Worm (Caenorhabditis elegans) whole organism, L1 larva: Measurements from ENCODE around the gene smz-1.
"Not testable (repeated sequence)": the region's sequence is repeated elsewhere in the genome, so short reads cannot be mapped to it uniquely, and the experiment has no call there.

Source experiments
- C04F5.9 ChIP-seq: sonication (generic microtip); optimal IDR thresholded peaks from 2 replicates; lab custom pipeline; 2016; ENCODE audit warnings: missing genetic modification characterization, missing compliant biosample characterization
- aha-1 ChIP-seq: fragments of 150-350 bp; optimal IDR thresholded peaks from 2 replicates; lab custom pipeline; 2014; ENCODE audit warnings: missing biosample characterization, missing genetic modification characterization
- alr-1 ChIP-seq: fragments of 200-800 bp; sonication (Bioruptor generic); optimal IDR thresholded peaks from 2 replicates; lab custom pipeline; 2018; ENCODE audit warnings: borderline replicate concordance, mild to moderate bottlenecking, missing genetic modification characterization, missing compliant biosample characterization
- aly-2 ChIP-seq: fragments of 150-350 bp; optimal IDR thresholded peaks from 2 replicates; lab custom pipeline; 2014; ENCODE audit warnings: missing biosample characterization, missing genetic modification characterization
- ama-1 ChIP-seq: fragments of 150-350 bp; optimal IDR thresholded peaks from 2 replicates; lab custom pipeline; 2014
- blmp-1 ChIP-seq: fragments of 150-350 bp; optimal IDR thresholded peaks from 2 replicates; lab custom pipeline; 2014; ENCODE audit warnings: missing biosample characterization, missing genetic modification characterization
- ceh-8 ChIP-seq: fragments of 200-800 bp; sonication (Bioruptor generic); optimal IDR thresholded peaks from 2 replicates; lab custom pipeline; 2018; ENCODE audit warnings: mild to moderate bottlenecking, missing genetic modification characterization, moderate library complexity, missing compliant biosample characterization
- ceh-82 ChIP-seq, 3 experiments: fragments of 150-350 bp in 1 of 3; sonication (generic microtip) in 2 of 3; optimal IDR thresholded peaks; 2 replicates each; lab custom pipeline; 2014 to 2017; ENCODE audit warnings: missing biosample characterization in 3 of 3, missing genetic modification characterization in 3 of 3
- ces-1 ChIP-seq: fragments of 150-350 bp; optimal IDR thresholded peaks from 2 replicates; lab custom pipeline; 2014; ENCODE audit warnings: missing biosample characterization, missing genetic modification reagents, missing genetic modification characterization
- dpl-1 ChIP-seq, 3 experiments: fragments of 150-350 bp in 2 of 3; sonication (generic microtip) in 1 of 3; optimal IDR thresholded peaks; 2 replicates each; lab custom pipeline; 2014 to 2017; ENCODE audit warnings: missing biosample characterization in 3 of 3, missing genetic modification characterization in 3 of 3, missing genetic modification reagents in 3 of 3
- dsc-1 ChIP-seq: sonication (generic microtip); optimal IDR thresholded peaks from 2 replicates; lab custom pipeline; 2016; ENCODE audit warnings: mild to moderate bottlenecking, missing genetic modification characterization, missing compliant biosample characterization
- efl-1 ChIP-seq, 4 experiments: fragments of 150-350 bp; optimal IDR thresholded peaks in 3 of 4; peaks in 1 of 4; 1 replicate in 1 of 4; 2 replicates in 3 of 4; lab custom pipeline; 2014; ENCODE audit warnings: missing biosample characterization in 2 of 4, missing genetic modification characterization in 2 of 4, missing genetic modification reagents in 2 of 4
- elt-2 ChIP-seq: sonication (generic microtip); optimal IDR thresholded peaks from 2 replicates; lab custom pipeline; 2016; ENCODE audit warnings: missing genetic modification characterization, mild to moderate bottlenecking, inconsistent platforms, missing compliant biosample characterization, missing genetic modification reagents
- fkh-10 ChIP-seq: sonication (generic microtip); optimal IDR thresholded peaks from 2 replicates; lab custom pipeline; 2017; ENCODE audit warnings: missing biosample characterization, missing genetic modification reagents, missing genetic modification characterization
- grh-1 ChIP-seq: fragments of 200-800 bp; sonication (Bioruptor generic); IDR thresholded peaks from 2 replicates; pipeline ENCODE4 v1.3.6; 2022; ENCODE audit warnings: missing genetic modification reagents, missing genetic modification characterization, missing compliant biosample characterization
- hlh-17 ChIP-seq: fragments of 200-800 bp; sonication (Bioruptor generic); optimal IDR thresholded peaks from 2 replicates; lab custom pipeline; 2018; ENCODE audit warnings: missing genetic modification characterization, mild to moderate bottlenecking, missing compliant biosample characterization, moderate library complexity, borderline replicate concordance
- hpl-2 ChIP-seq: fragments of 150-350 bp; optimal IDR thresholded peaks from 2 replicates; lab custom pipeline; 2014; ENCODE audit warnings: missing biosample characterization, missing genetic modification reagents, missing genetic modification characterization
- irx-1 ChIP-seq: sonication (generic microtip); optimal IDR thresholded peaks from 2 replicates; lab custom pipeline; 2016; ENCODE audit warnings: missing genetic modification characterization, missing compliant biosample characterization
- lin-14 ChIP-seq: fragments of 200-800 bp; sonication (Bioruptor generic); optimal IDR thresholded peaks from 2 replicates; lab custom pipeline; 2018; ENCODE audit warnings: mild to moderate bottlenecking, missing genetic modification characterization, moderate library complexity, missing compliant biosample characterization
- lin-15B ChIP-seq: fragments of 150-350 bp; sonication (generic microtip); optimal IDR thresholded peaks from 3 replicates; lab custom pipeline; 2014; ENCODE audit warnings: missing biosample characterization, missing genetic modification characterization
- lin-35 ChIP-seq, 2 experiments: fragments of 150-350 bp; optimal IDR thresholded peaks; 2 replicates each; lab custom pipeline; 2014; ENCODE audit warnings: missing biosample characterization in 2 of 2, missing genetic modification characterization in 2 of 2, missing genetic modification reagents in 2 of 2
- lsy-2 ChIP-seq, 2 experiments: fragments of 150-350 bp; optimal IDR thresholded peaks; 2 replicates each; lab custom pipeline; 2014; ENCODE audit warnings: missing biosample characterization in 2 of 2, missing genetic modification characterization in 2 of 2
- mdl-1 ChIP-seq, 2 experiments: fragments of 150-350 bp; optimal IDR thresholded peaks; 2 replicates each; lab custom pipeline; 2014 to 2017; ENCODE audit warnings: missing biosample characterization in 2 of 2, missing genetic modification characterization in 2 of 2, inconsistent platforms in 1 of 2
- nhr-11 ChIP-seq: fragments of 150-350 bp; optimal IDR thresholded peaks from 2 replicates; lab custom pipeline; 2014; ENCODE audit warnings: missing biosample characterization, missing genetic modification characterization
- nhr-20 ChIP-seq: sonication (generic microtip); optimal IDR thresholded peaks from 2 replicates; lab custom pipeline; 2016; ENCODE audit warnings: mild to moderate bottlenecking, missing genetic modification characterization, missing compliant biosample characterization
- nhr-237 ChIP-seq: fragments of 150-350 bp; optimal IDR thresholded peaks from 2 replicates; lab custom pipeline; 2014; ENCODE audit warnings: missing biosample characterization, missing genetic modification characterization
- nhr-71 ChIP-seq: sonication (generic microtip); optimal IDR thresholded peaks from 2 replicates; lab custom pipeline; 2016; ENCODE audit warnings: mild to moderate bottlenecking, missing genetic modification characterization, moderate library complexity, missing compliant biosample characterization
- nhr-85 ChIP-seq: sonication (generic microtip); peaks from one replicate; lab custom pipeline; 2016; ENCODE audit warnings: missing genetic modification characterization, inconsistent platforms, missing compliant biosample characterization
- nhr-90 ChIP-seq: sonication (generic microtip); optimal IDR thresholded peaks from 2 replicates; lab custom pipeline; 2016; ENCODE audit warnings: mild to moderate bottlenecking, missing genetic modification characterization, missing compliant biosample characterization; ENCODE audit not compliant: poor library complexity
- pax-3 ChIP-seq: fragments of 200-800 bp; sonication (Bioruptor generic); optimal IDR thresholded peaks from 2 replicates; lab custom pipeline; 2018; ENCODE audit warnings: mild to moderate bottlenecking, missing genetic modification characterization, moderate library complexity, missing compliant biosample characterization
- snu-23 ChIP-seq: sonication (generic microtip); optimal IDR thresholded peaks from 2 replicates; lab custom pipeline; 2016; ENCODE audit warnings: missing genetic modification characterization, missing compliant biosample characterization
- sox-4 ChIP-seq: sonication (generic microtip); optimal IDR thresholded peaks from 2 replicates; lab custom pipeline; 2016; ENCODE audit warnings: missing genetic modification characterization, missing compliant biosample characterization
- unc-130 ChIP-seq: fragments of 150-350 bp; optimal IDR thresholded peaks from 2 replicates; lab custom pipeline; 2017; ENCODE audit warnings: missing biosample characterization, missing genetic modification characterization, inconsistent platforms
- unc-30 ChIP-seq: sonication (generic microtip); optimal IDR thresholded peaks from 2 replicates; lab custom pipeline; 2017; ENCODE audit warnings: missing biosample characterization, missing genetic modification characterization
- unc-62 ChIP-seq: fragments of 150-350 bp; optimal IDR thresholded peaks from 2 replicates; lab custom pipeline; 2014; ENCODE audit warnings: missing biosample characterization, missing genetic modification reagents, missing genetic modification characterization
- unc-98 ChIP-seq: fragments of 200-800 bp; sonication (Bioruptor generic); IDR thresholded peaks from 2 replicates; pipeline ENCODE4 v1.3.6; 2022; ENCODE audit warnings: missing genetic modification characterization, missing compliant biosample characterization
- xbp-1 ChIP-seq: sonication (generic microtip); optimal IDR thresholded peaks from 2 replicates; lab custom pipeline; 2016; ENCODE audit warnings: missing genetic modification characterization, missing compliant biosample characterization
- zip-4 ChIP-seq: fragments of 200-800 bp; sonication (Bioruptor generic); optimal IDR thresholded peaks from 2 replicates; lab custom pipeline; 2018; ENCODE audit warnings: mild to moderate bottlenecking, missing genetic modification characterization, moderate library complexity, missing compliant biosample characterization
- ztf-11 ChIP-seq, 2 experiments: sonication (generic microtip); optimal IDR thresholded peaks; 2 replicates each; lab custom pipeline; 2016 to 2017; ENCODE audit warnings: missing genetic modification characterization in 2 of 2, missing biosample characterization in 1 of 2, missing compliant biosample characterization in 1 of 2

The smz-1 gene

DNA sequence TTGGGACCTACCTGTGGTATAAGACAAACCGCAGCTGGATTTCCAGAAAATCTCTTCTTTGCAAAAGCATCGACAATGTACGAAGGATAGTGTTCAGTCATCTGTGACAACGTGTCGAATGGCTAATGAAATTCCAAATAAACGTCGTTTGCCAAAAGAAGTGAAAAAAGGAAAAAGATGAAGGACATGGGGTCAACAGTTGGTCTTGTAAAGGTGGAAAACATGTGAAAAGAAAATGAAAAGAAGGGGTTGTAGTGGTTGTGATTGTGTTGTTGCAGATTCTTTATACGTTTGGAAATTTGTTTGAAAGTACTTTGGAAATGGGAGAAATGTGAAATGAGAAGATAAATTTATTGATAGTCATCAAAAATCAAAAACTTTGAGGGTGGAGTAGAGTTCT lies 29.6 kb downstream of the smz-1 start, which contains the start of gene T04A11.4:
T04A11.4 (minus strand) TSS at position 101 of the 400 bp plus-strand sequence.
- TF ChIP-seq hlh-17 (GFP tag; lab: Kevin White, UChicago); nhr-237 (tag; lab: Kevin White, UChicago); blmp-1 (tag; lab: Kevin White, UChicago): not testable (repeated sequence)

DNA sequence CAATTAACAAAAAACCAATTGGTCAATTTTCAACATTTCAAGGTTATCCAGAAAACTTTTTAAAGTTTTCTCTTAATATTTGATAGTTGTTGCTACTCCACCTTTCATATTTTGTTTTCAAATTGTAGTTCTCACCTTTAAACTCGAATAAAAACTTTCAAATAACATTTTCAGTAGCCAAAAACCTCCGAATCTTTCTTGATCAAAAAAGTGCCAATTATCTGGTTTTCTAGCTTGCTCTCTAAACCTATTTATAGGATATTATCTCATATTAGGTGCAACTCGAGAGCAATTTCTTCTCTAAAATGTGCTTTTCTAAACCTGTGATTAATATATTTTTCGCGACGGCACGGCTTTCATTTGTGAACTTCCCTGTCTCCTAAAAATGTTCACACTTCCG lies 32.3 kb downstream of the smz-1 start, which contains the start of gene sru-26:
sru-26 (plus strand) TSS at position 301 of the 400 bp plus-strand sequence.
- TF ChIP-seq irx-1 (tag; lab: Kevin White, UChicago) (no peak), unc-130 (tag; lab: Kevin White, UChicago) (no peak), lin-35 (GFP tag; optimal IDR thresholded peaks at IDR 0.05; lab: Kevin White, UChicago) (no peak), unc-62 (GFP tag; lab: Kevin White, UChicago) (no peak), nhr-20 (no peak), zip-4 (no peak), dpl-1 (GFP tag; optimal IDR thresholded peaks at IDR 0.05; lab: Kevin White, UChicago) (no peak), hlh-17 (GFP tag; lab: Kevin White, UChicago) (no peak), nhr-90 (tag; lab: Kevin White, UChicago) (no peak)

DNA sequence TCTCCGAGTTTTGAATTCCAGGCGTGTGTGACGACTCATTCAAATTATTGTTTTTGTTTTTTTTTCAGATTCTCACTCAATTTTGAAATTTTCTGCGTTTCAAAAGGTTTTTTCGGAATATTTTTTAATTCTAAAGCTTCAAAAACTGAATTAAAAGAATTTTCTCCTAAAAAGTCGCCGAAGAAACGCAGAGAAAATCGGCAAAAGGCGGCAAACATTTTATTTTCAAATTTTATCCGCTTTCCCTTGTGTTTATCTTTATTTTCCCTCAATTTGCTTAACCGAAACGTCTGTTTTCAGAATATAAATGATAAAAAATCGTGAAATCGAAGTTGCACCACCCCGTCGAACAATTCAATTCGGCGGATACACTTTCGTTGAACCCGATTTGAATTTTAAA lies 35.6 kb downstream of the smz-1 start, which contains the start of gene him-6:
him-6 (plus strand) TSS at position 301 of the 400 bp plus-strand sequence.
- TF ChIP-seq nhr-71 (tag; lab: Kevin White, UChicago) = no peak

DNA sequence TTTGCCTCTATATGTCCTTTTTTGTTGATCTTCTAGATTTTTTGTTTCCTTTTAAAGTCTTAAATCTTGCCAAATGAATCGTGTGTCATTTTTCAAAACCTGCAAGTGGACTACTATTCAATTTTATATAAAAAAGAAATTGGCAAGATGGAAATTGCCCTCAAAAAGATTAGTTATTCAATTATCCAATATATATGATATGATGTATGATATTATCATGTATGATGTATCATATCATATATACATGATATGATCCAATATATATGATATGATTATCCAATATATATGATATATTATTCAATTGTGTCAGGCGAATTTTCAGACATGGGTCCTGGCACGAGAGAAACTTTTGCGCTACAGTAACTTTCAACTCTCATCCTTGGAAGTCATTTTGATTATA lies 40.3 kb downstream of the smz-1 start, which contains the start of gene sru-20:
sru-20 (plus strand) TSS at position 301 of the 400 bp plus-strand sequence.
- no peak for TF ChIP-seq zip-4
- no peak for TF ChIP-seq nhr-11 (tag; lab: Kevin White, UChicago)
- TF ChIP-seq unc-98 (GFP tag; lab: Robert Waterston, UW) = no peak
- no peak for TF ChIP-seq C04F5.9 (tag; lab: Kevin White, UChicago)
- TF ChIP-seq pax-3 (tag; lab: Kevin White, UChicago) = no peak
- TF ChIP-seq xbp-1 = no peak
- TF ChIP-seq lsy-2 (tag; optimal IDR thresholded peaks at IDR 0.05; lab: Kevin White, UChicago) = no peak
- TF ChIP-seq unc-62 (GFP tag; lab: Kevin White, UChicago) = no peak
- no peak for TF ChIP-seq fkh-10 (GFP tag; lab: Kevin White, UChicago)
- no peak for TF ChIP-seq aly-2
- no peak for TF ChIP-seq ces-1 (GFP tag; lab: Kevin White, UChicago)
- no peak for TF ChIP-seq nhr-85 (tag; lab: Kevin White, UChicago)
- TF ChIP-seq ceh-8 (GFP tag; lab: Kevin White, UChicago) = no peak
- TF ChIP-seq snu-23 (GFP tag; lab: Kevin White, UChicago) = no peak
- no peak for TF ChIP-seq unc-30
- TF ChIP-seq lin-15B (tag; lab: Kevin White, UChicago) = no peak
- TF ChIP-seq ztf-11 (tag; optimal IDR thresholded peaks at IDR 0.05; lab: Kevin White, UChicago) = no peak
- no peak for TF ChIP-seq sox-4 (tag; lab: Kevin White, UChicago)
- TF ChIP-seq hlh-17 (GFP tag; lab: Kevin White, UChicago) = no peak
- no peak for TF ChIP-seq lin-14 (GFP tag; lab: Kevin White, UChicago)

- TF ChIP-seq efl-1 (optimal IDR thresholded peaks at IDR 0.05; lab: Kevin White, UChicago) = no peak
- no peak for TF ChIP-seq efl-1 (GFP tag; optimal IDR thresholded peaks at IDR 0.05 in 1 of 2; lab: Kevin White, UChicago)
- no peak for TF ChIP-seq ces-1 (GFP tag; lab: Kevin White, UChicago)
- no peak for TF ChIP-seq dpl-1 (GFP tag; optimal IDR thresholded peaks at IDR 0.05; lab: Kevin White, UChicago)
- TF ChIP-seq ama-1 (lab: Kevin White, UChicago) = no peak
- no peak for TF ChIP-seq alr-1 (tag; lab: Kevin White, UChicago)
- no peak for TF ChIP-seq ceh-82 (tag; optimal IDR thresholded peaks at IDR 0.05; lab: Kevin White, UChicago)
- no peak for TF ChIP-seq grh-1
- no peak for TF ChIP-seq unc-130 (tag; lab: Kevin White, UChicago)
- no peak for TF ChIP-seq unc-62 (GFP tag; lab: Kevin White, UChicago)
- no peak for TF ChIP-seq aha-1 (tag; lab: Kevin White, UChicago)
- TF ChIP-seq dsc-1 = no peak
- TF ChIP-seq mdl-1 (tag; optimal IDR thresholded peaks at IDR 0.05; lab: Kevin White, UChicago) = no peak
- TF ChIP-seq hpl-2 (GFP tag; lab: Kevin White, UChicago) = no peak
- TF ChIP-seq nhr-90 (tag; lab: Kevin White, UChicago) = no peak
- TF ChIP-seq elt-2 (tag; lab: Kevin White, UChicago) = no peak
These were observed 43.4 kb downstream of the smz-1 start, which contains the start of gene sru-19 for ce11 chrIV:12498238-12498637. TSS of gene sru-19 (plus strand) at chrIV:12498538.
